Fruit fly (Drosophila melanogaster): ENCODE measurements around the gene CG15431.

dm6 chr2L:4444457-4444856 is 3.4 kb upstream of the CG15431 start, which contains the start of the genes morgue and Elp3:
- no peak for TF ChIP-seq eg (GFP tag; IDR thresholded peaks at IDR 0.05)
- TF ChIP-seq svp (GFP tag), result no peak
- TF ChIP-seq Sox102F (GFP tag; optimal IDR thresholded peaks at IDR 0.05), result no peak
- no peak for TF ChIP-seq Ets21C (GFP tag; optimal IDR thresholded peaks at IDR 0.05)
- TF ChIP-seq CG11294 (GFP tag; IDR thresholded peaks at IDR 0.05), result no peak
- TF ChIP-seq Lpt (GFP tag; optimal IDR thresholded peaks at IDR 0.05), result no peak
- no peak for TF ChIP-seq Hr4 (GFP tag; optimal IDR thresholded peaks at IDR 0.05)
- TF ChIP-seq acj6 (GFP tag; optimal IDR thresholded peaks at IDR 0.05), result no peak

Measured in whole organism, prepupa.